Worm (Caenorhabditis elegans): Measurements from ENCODE around the gene Y43F8B.10.

ce11 chrV:19482535-19482934 lies 8.3 kb downstream of the Y43F8B.10 start, which contains the start of gene Y43F8B.22:
- no peak for TF ChIP-seq ztf-29 (GFP tag; IDR thresholded peaks at IDR 0.05)
- TF ChIP-seq med-1 (GFP tag; optimal IDR thresholded peaks at IDR 0.05; ENCODE audit: insufficient read depth) = no peak

Measured in whole organism, midembryonic.